Fruit fly (Drosophila melanogaster) whole organism, embryonic: ENCODE results near the gene CG6574.

ENCODE experiments used
- Atf6 ChIP-seq: fragments of 200-800 bp; sonication (Bioruptor generic); IDR thresholded peaks from 2 replicates; pipeline ENCODE4 v1.3.6; 2022; ENCODE audit warnings: missing biosample characterization, missing genetic modification characterization
- CG12744 ChIP-seq: fragments of 200-800 bp; sonication (Bioruptor generic); optimal IDR thresholded peaks from 2 replicates; lab custom pipeline; 2016; ENCODE audit warnings: missing biosample characterization, missing genetic modification characterization
- CG12769 ChIP-seq: fragments of 200-800 bp; sonication (Bioruptor generic); optimal IDR thresholded peaks from 2 replicates; lab custom pipeline; 2019; ENCODE audit warnings: missing biosample characterization, mild to moderate bottlenecking, missing genetic modification characterization, moderate library complexity
- CG13123 ChIP-seq: fragments of 200-800 bp; sonication (Bioruptor generic); optimal IDR thresholded peaks from 2 replicates; lab custom pipeline; 2016; ENCODE audit warnings: missing biosample characterization, missing genetic modification characterization
- CG15696 ChIP-seq: fragments of 200-800 bp; sonication (Bioruptor generic); optimal IDR thresholded peaks from 2 replicates; lab custom pipeline; 2019; ENCODE audit warnings: missing biosample characterization, mild to moderate bottlenecking, missing genetic modification characterization, moderate library complexity
- CG17829 ChIP-seq: fragments of 200-800 bp; optimal IDR thresholded peaks from 2 replicates; lab custom pipeline; 2019; ENCODE audit warnings: missing biosample characterization, mild to moderate bottlenecking, missing genetic modification characterization, moderate library complexity
- CG2116 ChIP-seq: fragments of 200-800 bp; sonication (Bioruptor generic); optimal IDR thresholded peaks from 3 replicates; lab custom pipeline; 2018; ENCODE audit warnings: missing biosample characterization, mild to moderate bottlenecking, missing genetic modification characterization
- CG2712 ChIP-seq: fragments of 200-800 bp; optimal IDR thresholded peaks from 3 replicates; lab custom pipeline; 2019; ENCODE audit warnings: missing biosample characterization, mild to moderate bottlenecking, missing genetic modification characterization, moderate library complexity
- CG32767 ChIP-seq: fragments of 200-800 bp; sonication (Bioruptor generic); IDR thresholded peaks from 2 replicates; pipeline ENCODE4 v1.3.6; 2022; ENCODE audit warnings: missing biosample characterization, missing genetic modification characterization
- CG3847 ChIP-seq: fragments of 200-800 bp; sonication (Bioruptor generic); IDR thresholded peaks from 2 replicates; pipeline ENCODE4 v1.3.6; 2022; ENCODE audit warnings: missing biosample characterization, missing genetic modification characterization
- CG4424 ChIP-seq: fragments of 200-800 bp; sonication (Bioruptor generic); optimal IDR thresholded peaks from 3 replicates; lab custom pipeline; 2016; ENCODE audit warnings: missing biosample characterization, missing genetic modification characterization
- CG6683 ChIP-seq: fragments of 200-800 bp; sonication (Bioruptor generic); optimal IDR thresholded peaks from 2 replicates; lab custom pipeline; 2017; ENCODE audit warnings: missing biosample characterization, mild to moderate bottlenecking, missing genetic modification characterization, missing genetic modification reagents
- CG7963 ChIP-seq: fragments of 200-800 bp; sonication (Bioruptor generic); IDR thresholded peaks from 3 replicates; pipeline ENCODE4 v1.3.6; 2022; ENCODE audit warnings: missing biosample characterization, missing genetic modification characterization; ENCODE audit not compliant: partially characterized antibody
- CG8290 ChIP-seq, 3 experiments: fragments of 200-800 bp; sonication (Bioruptor generic); optimal IDR thresholded peaks; 2 replicates each; lab custom pipeline; 2016 to 2019; ENCODE audit warnings: missing biosample characterization in 3 of 3, missing genetic modification characterization in 3 of 3, mild to moderate bottlenecking in 2 of 3, moderate library complexity in 1 of 3
- CG8765 ChIP-seq: fragments of 200-800 bp; sonication (Bioruptor generic); IDR thresholded peaks from 2 replicates; pipeline ENCODE4 v1.3.6; 2022; ENCODE audit warnings: missing biosample characterization, missing genetic modification characterization
- CG8944 ChIP-seq: fragments of 200-800 bp; sonication (Bioruptor generic); optimal IDR thresholded peaks from 3 replicates; lab custom pipeline; 2016; ENCODE audit warnings: missing biosample characterization, missing genetic modification characterization
- CG9215 ChIP-seq: fragments of 200-800 bp; sonication (Bioruptor generic); IDR thresholded peaks from 2 replicates; pipeline ENCODE4 v1.3.6; 2022; ENCODE audit warnings: missing biosample characterization, missing genetic modification characterization
- Dip3 ChIP-seq: fragments of 200-800 bp; sonication (Bioruptor generic); optimal IDR thresholded peaks from 3 replicates; lab custom pipeline; 2016; ENCODE audit warnings: missing biosample characterization, missing genetic modification characterization
- Ets97D ChIP-seq: fragments of 200-800 bp; sonication (Bioruptor generic); optimal IDR thresholded peaks from 3 replicates; lab custom pipeline; 2016; ENCODE audit warnings: missing biosample characterization, missing genetic modification characterization
- MESR4 ChIP-seq: fragments of 200-800 bp; sonication (Bioruptor generic); optimal IDR thresholded peaks from 2 replicates; lab custom pipeline; 2018; ENCODE audit warnings: missing biosample characterization, mild to moderate bottlenecking, missing genetic modification characterization, moderate library complexity
- Neu2 ChIP-seq: fragments of 200-800 bp; sonication (Bioruptor generic); optimal IDR thresholded peaks from 3 replicates; lab custom pipeline; 2016; ENCODE audit warnings: missing biosample characterization, missing genetic modification characterization, borderline replicate concordance
- Opbp ChIP-seq: fragments of 200-800 bp; sonication (Bioruptor generic); IDR thresholded peaks from 3 replicates; pipeline ENCODE4 v1.3.6; 2022; ENCODE audit warnings: missing biosample characterization, missing genetic modification characterization; ENCODE audit not compliant: partially characterized antibody
- Optix ChIP-seq: fragments of 200-800 bp; sonication (Bioruptor generic); IDR thresholded peaks from 3 replicates; pipeline ENCODE4 v1.3.6; 2022; ENCODE audit warnings: missing biosample characterization, missing genetic modification characterization
- Pdp1 ChIP-seq, 2 experiments: fragments of 200-800 bp; sonication (Bioruptor generic); optimal IDR thresholded peaks; 3 replicates each; lab custom pipeline; 2016; ENCODE audit warnings: missing biosample characterization in 2 of 2, missing genetic modification characterization in 2 of 2, mild to moderate bottlenecking in 1 of 2, moderate library complexity in 1 of 2
- Spps ChIP-seq: fragments of 200-800 bp; sonication (Bioruptor generic); optimal IDR thresholded peaks from 2 replicates; lab custom pipeline; 2018; ENCODE audit warnings: missing biosample characterization, mild to moderate bottlenecking, missing genetic modification characterization
- Sry-β ChIP-seq: fragments of 200-800 bp; sonication (Bioruptor generic); optimal IDR thresholded peaks from 2 replicates; lab custom pipeline; 2018; ENCODE audit warnings: missing biosample characterization, mild to moderate bottlenecking, missing genetic modification characterization, moderate library complexity
- Xbp1 ChIP-seq: fragments of 200-800 bp; sonication (Bioruptor generic); optimal IDR thresholded peaks from 3 replicates; lab custom pipeline; 2016; ENCODE audit warnings: missing biosample characterization, mild to moderate bottlenecking, missing genetic modification characterization
- bab2 ChIP-seq: fragments of 200-800 bp; sonication (Bioruptor generic); optimal IDR thresholded peaks from 2 replicates; lab custom pipeline; 2016; ENCODE audit warnings: missing biosample characterization, missing genetic modification characterization
- bowl ChIP-seq: fragments of 200-800 bp; sonication (Bioruptor generic); IDR thresholded peaks from 2 replicates; pipeline ENCODE4 v1.3.6; 2022; ENCODE audit warnings: missing biosample characterization, missing genetic modification characterization
- cato ChIP-seq: fragments of 200-800 bp; sonication (Bioruptor generic); optimal IDR thresholded peaks from 2 replicates; lab custom pipeline; 2016; ENCODE audit warnings: missing biosample characterization, missing genetic modification characterization, borderline replicate concordance
- dm ChIP-seq: fragments of 200-800 bp; sonication (Bioruptor generic); optimal IDR thresholded peaks from 3 replicates; lab custom pipeline; 2016; ENCODE audit warnings: missing biosample characterization, missing genetic modification characterization
- fu2 ChIP-seq: fragments of 200-800 bp; sonication (Bioruptor generic); optimal IDR thresholded peaks from 2 replicates; lab custom pipeline; 2016; ENCODE audit warnings: missing biosample characterization, missing genetic modification characterization
- gcm2 ChIP-seq: fragments of 200-800 bp; sonication (Bioruptor generic); optimal IDR thresholded peaks from 2 replicates; lab custom pipeline; 2016; ENCODE audit warnings: missing biosample characterization, missing genetic modification characterization
- gfzf ChIP-seq: fragments of 200-800 bp; sonication (Bioruptor generic); optimal IDR thresholded peaks from 2 replicates; lab custom pipeline; 2016; ENCODE audit warnings: missing biosample characterization, mild to moderate bottlenecking, missing genetic modification characterization, moderate library complexity
- lbe ChIP-seq: fragments of 200-800 bp; sonication (Bioruptor generic); optimal IDR thresholded peaks from 2 replicates; lab custom pipeline; 2016; ENCODE audit warnings: missing biosample characterization, mild to moderate bottlenecking, missing genetic modification characterization
- lmd ChIP-seq: fragments of 200-800 bp; sonication (Bioruptor generic); IDR thresholded peaks from 2 replicates; pipeline ENCODE4 v1.3.6; 2022; ENCODE audit warnings: missing biosample characterization, missing genetic modification characterization
- mld ChIP-seq: fragments of 200-800 bp; sonication (Bioruptor generic); IDR thresholded peaks from 3 replicates; pipeline ENCODE4 v1.3.6; 2022; ENCODE audit warnings: missing biosample characterization, missing genetic modification characterization; ENCODE audit not compliant: partially characterized antibody
- peb ChIP-seq: fragments of 200-800 bp; sonication (Bioruptor generic); IDR thresholded peaks from 2 replicates; pipeline ENCODE4 v1.3.6; 2022; ENCODE audit warnings: missing biosample characterization, missing genetic modification characterization
- prd ChIP-seq, 3 experiments: fragments of >200 bp in 2 of 3; fragments of 200-800 bp in 1 of 3; sonication (Bioruptor generic) in 1 of 3; optimal IDR thresholded peaks in 2 of 3; IDR thresholded peaks in 1 of 3; 2 replicates in 2 of 3; 3 replicates in 1 of 3; pipeline versions ENCODE4 v1.3.6 to Lab custom; 2017 to 2022; ENCODE audit warnings: missing biosample characterization in 1 of 3, missing genetic modification characterization in 1 of 3
- pum ChIP-seq: fragments of 200-800 bp; sonication (Bioruptor generic); optimal IDR thresholded peaks from 2 replicates; lab custom pipeline; 2016; ENCODE audit warnings: missing biosample characterization, missing genetic modification characterization
- repo ChIP-seq: fragments of 200-800 bp; sonication (Bioruptor generic); optimal IDR thresholded peaks from 2 replicates; lab custom pipeline; 2016; ENCODE audit warnings: missing biosample characterization, missing genetic modification characterization
- scrt ChIP-seq: fragments of 200-800 bp; sonication (Bioruptor generic); optimal IDR thresholded peaks from 2 replicates; lab custom pipeline; 2018; ENCODE audit warnings: missing biosample characterization, mild to moderate bottlenecking, missing genetic modification characterization, moderate library complexity
- sens-2 ChIP-seq: fragments of 200-800 bp; sonication (Bioruptor generic); IDR thresholded peaks from 2 replicates; pipeline ENCODE4 v1.3.6; 2022; ENCODE audit warnings: missing biosample characterization, missing genetic modification characterization
- so ChIP-seq: fragments of 200-800 bp; sonication (Bioruptor generic); IDR thresholded peaks from 3 replicates; pipeline ENCODE4 v1.3.6; 2022; ENCODE audit warnings: missing biosample characterization, missing genetic modification characterization
- sqz ChIP-seq: fragments of 200-800 bp; sonication (Bioruptor generic); optimal IDR thresholded peaks from 3 replicates; lab custom pipeline; 2018; ENCODE audit warnings: missing biosample characterization, mild to moderate bottlenecking, missing genetic modification characterization
- sr ChIP-seq: fragments of 200-800 bp; sonication (Bioruptor generic); IDR thresholded peaks from 3 replicates; pipeline ENCODE4 v1.3.6; 2022; ENCODE audit warnings: missing biosample characterization, missing genetic modification characterization
- vnd ChIP-seq: fragments of 200-800 bp; sonication (Bioruptor generic); IDR thresholded peaks from 3 replicates; pipeline ENCODE4 v1.3.6; 2022; ENCODE audit warnings: missing biosample characterization, missing genetic modification characterization; ENCODE audit not compliant: partially characterized antibody

CG6574 gene

dm6 chr3R:10886462-10887315 is 23.9 kb upstream of the CG6574 start (continued):
- TF ChIP-seq CG6683 (GFP tag; lab: Kevin White, UChicago) (peak; percentile 91), CG8290 (GFP tag; optimal IDR thresholded peaks at IDR 0.05; lab: Kevin White, UChicago) (peak; percentile 42), CG8290 (tag; optimal IDR thresholded peaks at IDR 0.05; lab: Kevin White, UChicago) (peak in 1 of 2 experiments; percentile 80), CG9215 (GFP tag; lab: Robert Waterston, UW) (peak; percentile 91), Pdp1 (GFP tag; optimal IDR thresholded peaks at IDR 0.05; lab: Kevin White, UChicago) (peak; percentile 87 to 89), bab2 (GFP tag; lab: Kevin White, UChicago) (peak; percentile 84), CG12744 (GFP tag; lab: Kevin White, UChicago) (peak; percentile 87), prd (optimal IDR thresholded peaks at IDR 0.05; lab: Kevin White, UChicago) (no peak), prd (GFP tag; IDR thresholded peaks at IDR 0.05; lab: Robert Waterston, UW) (peak; percentile 86), cato (GFP tag; lab: Kevin White, UChicago) (peak; percentile 57), sens-2 (GFP tag; lab: Robert Waterston, UW) (peak; percentile 57; the same call in 1 of the 2 replicates), CG2712 (tag; lab: Kevin White, UChicago) (peak; percentile 85), mld (no peak), sqz (GFP tag; lab: Kevin White, UChicago) (peak; percentile 91), CG3847 (GFP tag; lab: Robert Waterston, UW) (peak; percentile 91), CG8944 (GFP tag; lab: Kevin White, UChicago) (peak; percentile 79), Optix (GFP tag; lab: Robert Waterston, UW) (peak; percentile 58; the same call in 1 of the 3 replicates), dm (GFP tag; lab: Kevin White, UChicago) (peak; percentile 60), Atf6 (GFP tag; lab: Robert Waterston, UW) (peak; percentile 92), gcm2 (GFP tag; lab: Kevin White, UChicago) (peak; percentile 48), pum (GFP tag; lab: Kevin White, UChicago) (peak; percentile 82), CG15696 (peak; percentile 75), Spps (tag; lab: Kevin White, UChicago) (peak; percentile 70), lmd (GFP tag; lab: Robert Waterston, UW) (peak; percentile 91), vnd (GFP tag; lab: Robert Waterston, UW) (no peak), fu2 (GFP tag; lab: Kevin White, UChicago) (peak; percentile 87), CG7963 (GFP tag; lab: Robert Waterston, UW) (no peak), CG8765 (GFP tag; lab: Robert Waterston, UW) (peak; percentile 52; the same call in 1 of the 2 replicates), gfzf (GFP tag; lab: Kevin White, UChicago) (peak; percentile 6), CG4424 (GFP tag; lab: Kevin White, UChicago) (peak; percentile 88), so (GFP tag; lab: Robert Waterston, UW) (peak; percentile 88; the same call in 2 of the 3 replicates), scrt (peak; percentile 87), Dip3 (GFP tag; lab: Kevin White, UChicago) (peak; percentile 85), repo (peak; percentile 69), peb (GFP tag; lab: Robert Waterston, UW) (peak; percentile 79), Opbp (GFP tag; lab: Robert Waterston, UW) (no peak), Sry-β (GFP tag; lab: Kevin White, UChicago) (peak; percentile 16), CG2116 (GFP tag; lab: Kevin White, UChicago) (peak; percentile 47), CG13123 (GFP tag; lab: Kevin White, UChicago) (peak; percentile 45), Xbp1 (GFP tag; lab: Kevin White, UChicago) (peak; percentile 88), CG17829 (peak; percentile 76), CG12769 (tag; lab: Kevin White, UChicago) (peak; percentile 98), MESR4 (GFP tag; lab: Kevin White, UChicago) (no peak), sr (GFP tag; lab: Robert Waterston, UW) (0 out of 3 replicates have a peak, but pooled peaks have one; percentile 2), Neu2 (peak; percentile 12), Ets97D (peak; percentile 56), bowl (GFP tag; lab: Robert Waterston, UW) (peak; percentile 85), lbe (GFP tag; lab: Kevin White, UChicago) (peak; percentile 80), CG32767 (GFP tag; lab: Robert Waterston, UW) (peak; percentile 84)
